Fruit fly (Drosophila melanogaster) Kc167 (cell line): Measurements from ENCODE around the gene feo.

Experiments
- Myc ChIP-seq: fragments of >200 bp; optimal IDR thresholded peaks from 2 replicates; lab custom pipeline; 2017; ENCODE audit warnings: missing external identifiers
- Sin3A ChIP-seq: fragments of >200 bp; optimal IDR thresholded peaks from 2 replicates; lab custom pipeline; 2018; ENCODE audit warnings: missing external identifiers
- h ChIP-seq: fragments of >200 bp; optimal IDR thresholded peaks from 3 replicates; lab custom pipeline; 2018; ENCODE audit warnings: missing external identifiers
- insv ChIP-seq: fragments of >200 bp; optimal IDR thresholded peaks from 3 replicates; lab custom pipeline; 2018; ENCODE audit warnings: missing external identifiers
- psq ChIP-seq: fragments of >200 bp; optimal IDR thresholded peaks from 2 replicates; lab custom pipeline; 2017; ENCODE audit warnings: missing external identifiers
- ttk ChIP-seq: sonication (Bioruptor generic); optimal IDR thresholded peaks from 2 replicates; lab custom pipeline; 2017; ENCODE audit warnings: missing external identifiers

- TF ChIP-seq ttk (lab: Kevin White, UChicago) (no peak), h (lab: Kevin White, UChicago) (no peak), psq (no peak), Myc (lab: Kevin White, UChicago) (no peak), insv (lab: Kevin White, UChicago) (no peak), Sin3A (no peak)
Observed at dm6 chrX:10887643-10888042, 33.0 kb upstream of the feo start.
